5 fruit fly cellular contexts compared by ENCODE assay signal in the genomic region with DNA sequence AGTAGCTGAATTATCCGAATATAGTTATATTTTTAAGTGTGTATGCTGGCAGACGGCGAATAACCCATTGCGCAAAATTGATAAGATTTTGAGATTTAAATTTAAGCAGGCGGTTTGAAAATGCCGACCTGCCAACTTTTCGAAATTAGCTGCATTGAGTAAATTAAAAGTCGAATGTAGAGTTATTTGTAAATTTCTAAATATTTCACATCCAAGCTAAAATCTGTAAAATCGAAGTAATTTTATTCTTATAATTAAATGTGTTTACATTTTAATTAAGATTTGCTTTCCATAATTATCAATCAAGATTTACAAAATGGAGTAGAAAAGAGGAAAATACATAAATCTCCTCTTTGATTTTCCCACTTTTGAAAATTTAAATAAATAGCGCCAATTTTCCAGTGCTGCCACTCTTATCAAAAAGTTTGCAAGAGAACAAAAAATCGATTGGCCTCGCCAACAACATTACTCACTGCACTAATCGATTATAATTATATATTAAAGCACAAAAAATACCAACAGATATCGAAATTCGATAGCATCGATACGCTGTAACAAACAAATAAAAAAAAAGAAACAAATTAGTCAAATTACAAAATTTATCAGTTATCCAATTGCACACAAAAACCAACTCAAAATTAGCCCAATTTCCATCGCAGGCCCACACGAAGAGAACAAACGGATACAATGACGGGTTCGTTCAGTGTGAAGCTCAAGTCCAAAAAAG.
TF ChIP-seq lines count a peak whose summit lies in the region.

A gene (plus strand): TSS at position 168 of the 727 bp plus-strand sequence.

- TF ChIP-seq CTCF in whole organism, embryonic (GFP tag; optimal IDR thresholded peaks at IDR 0.05; lab: Kevin White, UChicago): peak; percentile 63

TF ChIP-seq in whole organism, adult, 20 proteins besides CTCF, POLR2A, EP300 and RAD21:
- TF ChIP-seq CG7045 (GFP tag; optimal IDR thresholded peaks at IDR 0.05; lab: Kevin White, UChicago) (no peak), Hr96 (GFP tag; optimal IDR thresholded peaks at IDR 0.05; lab: Kevin White, UChicago) (no peak), tj (GFP tag; optimal IDR thresholded peaks at IDR 0.05; lab: Kevin White, UChicago) (peak; percentile 6), cic (GFP tag; optimal IDR thresholded peaks at IDR 0.05; lab: Kevin White, UChicago) (peak; percentile 35), CG14711 (tag; optimal IDR thresholded peaks at IDR 0.05; lab: Kevin White, UChicago) (peak; percentile 4), toe (GFP tag; optimal IDR thresholded peaks at IDR 0.05; lab: Kevin White, UChicago) (peak; percentile 47), kay (GFP tag; lab: Kevin White, UChicago; ENCODE audit: borderline replicate concordance) (peak; percentile 82), bab1 (GFP tag; optimal IDR thresholded peaks at IDR 0.05; lab: Kevin White, UChicago) (peak; percentile 33)

TF ChIP-seq in whole organism, embryonic, 481 proteins besides CTCF, POLR2A, EP300 and RAD21 (continues in another document):
- no peak for TF ChIP-seq CG10543 (GFP tag; optimal IDR thresholded peaks at IDR 0.05; lab: Kevin White, UChicago)
- TF ChIP-seq CG17829 (tag; optimal IDR thresholded peaks at IDR 0.05; lab: Kevin White, UChicago): peak; percentile 37
- no peak for TF ChIP-seq Eip74EF (GFP tag; optimal IDR thresholded peaks at IDR 0.05; lab: Kevin White, UChicago)
- TF ChIP-seq tap (tag; optimal IDR thresholded peaks at IDR 0.05; lab: Kevin White, UChicago): no peak
- TF ChIP-seq CG16813 (GFP tag; IDR thresholded peaks at IDR 0.05; lab: Robert Waterston, UW; ENCODE audit: partially characterized antibody): peak; percentile 64
- peak; percentile 21 for TF ChIP-seq lbe (GFP tag; optimal IDR thresholded peaks at IDR 0.05; lab: Kevin White, UChicago)
- TF ChIP-seq CG15601 (tag; optimal IDR thresholded peaks at IDR 0.05; lab: Kevin White, UChicago): peak; percentile 47
- TF ChIP-seq MBD-R2 (GFP tag; IDR thresholded peaks at IDR 0.05; lab: Robert Waterston, UW): peak; percentile 49
- TF ChIP-seq CG5245 (GFP tag; optimal IDR thresholded peaks at IDR 0.05; lab: Kevin White, UChicago): no peak
- TF ChIP-seq nerfin-2 (GFP tag; IDR thresholded peaks at IDR 0.05; lab: Robert Waterston, UW; ENCODE audit: partially characterized antibody): peak; percentile 69; the same call in 1 of the 2 replicates
- peak; percentile 18 for TF ChIP-seq gem (tag; optimal IDR thresholded peaks at IDR 0.05; lab: Kevin White, UChicago)
- peak; percentile 40 for TF ChIP-seq CG8924 (tag; optimal IDR thresholded peaks at IDR 0.05; lab: Kevin White, UChicago)
- TF ChIP-seq CG4617 (GFP tag; optimal IDR thresholded peaks at IDR 0.05; lab: Kevin White, UChicago; ENCODE audit: borderline replicate concordance): peak; percentile 66
- TF ChIP-seq shn (GFP tag; optimal IDR thresholded peaks at IDR 0.05; lab: Kevin White, UChicago): no peak
- TF ChIP-seq CG11456 (GFP tag; IDR thresholded peaks at IDR 0.05; lab: Robert Waterston, UW): no peak
- TF ChIP-seq exex (tag; optimal IDR thresholded peaks at IDR 0.05; lab: Kevin White, UChicago): peak; percentile 16
- TF ChIP-seq bbx (GFP tag; IDR thresholded peaks at IDR 0.05; lab: Robert Waterston, UW; ENCODE audit: partially characterized antibody): peak; percentile 67

TF ChIP-seq in whole organism, prepupa, 60 proteins besides CTCF, POLR2A, EP300 and RAD21 (continues in another document):
- peak; percentile 10 for TF ChIP-seq Sox14 (GFP tag; optimal IDR thresholded peaks at IDR 0.05; lab: Kevin White, UChicago)
- TF ChIP-seq CG3919 (GFP tag; optimal IDR thresholded peaks at IDR 0.05; lab: Kevin White, UChicago): no peak
- TF ChIP-seq Ets96B (tag; optimal IDR thresholded peaks at IDR 0.05; lab: Kevin White, UChicago): no peak
- TF ChIP-seq Gug (GFP tag; IDR thresholded peaks at IDR 0.05; lab: Robert Waterston, UW): no peak
- TF ChIP-seq eg (GFP tag; IDR thresholded peaks at IDR 0.05; lab: Robert Waterston, UW): no peak; the same call in 2 of the 3 replicates
- no peak for TF ChIP-seq CG11762 (GFP tag; optimal IDR thresholded peaks at IDR 0.05; lab: Kevin White, UChicago; ENCODE audit: insufficient read depth)
- TF ChIP-seq fkh (GFP tag; optimal IDR thresholded peaks at IDR 0.05; lab: Kevin White, UChicago): peak; percentile 65
- TF ChIP-seq OdsH (GFP tag; optimal IDR thresholded peaks at IDR 0.05; lab: Kevin White, UChicago): no peak
- no peak for TF ChIP-seq Sox102F (GFP tag; optimal IDR thresholded peaks at IDR 0.05; lab: Kevin White, UChicago)
- no peak for TF ChIP-seq Lpt (GFP tag; optimal IDR thresholded peaks at IDR 0.05; lab: Kevin White, UChicago)
- no peak for TF ChIP-seq acj6 (GFP tag; optimal IDR thresholded peaks at IDR 0.05; lab: Kevin White, UChicago)
- no peak; the same call in 1 of the 2 replicates for TF ChIP-seq CG15336 (GFP tag; IDR thresholded peaks at IDR 0.05; lab: Robert Waterston, UW)
- TF ChIP-seq CG31627 (GFP tag; optimal IDR thresholded peaks at IDR 0.05; lab: Kevin White, UChicago): no peak
- no peak for TF ChIP-seq fd59A (GFP tag; optimal IDR thresholded peaks at IDR 0.05; lab: Kevin White, UChicago)
- no peak for TF ChIP-seq CG3032 (tag; optimal IDR thresholded peaks at IDR 0.05; lab: Kevin White, UChicago)
- no peak for TF ChIP-seq CG1621 (tag; optimal IDR thresholded peaks at IDR 0.05; lab: Kevin White, UChicago)
- TF ChIP-seq Eip75B (GFP tag; optimal IDR thresholded peaks at IDR 0.05; lab: Kevin White, UChicago): no peak
- TF ChIP-seq lz (GFP tag; optimal IDR thresholded peaks at IDR 0.05; lab: Kevin White, UChicago): no peak
- peak; percentile 54 for TF ChIP-seq Eip78C (GFP tag; lab: Kevin White, UChicago)
- no peak for TF ChIP-seq net (GFP tag; optimal IDR thresholded peaks at IDR 0.05; lab: Kevin White, UChicago)

TF ChIP-seq in whole organism, pupa, 21 proteins besides CTCF, POLR2A, EP300 and RAD21:
- peak; percentile 8; the same call in 1 of the 2 replicates for TF ChIP-seq CG32121 (GFP tag; IDR thresholded peaks at IDR 0.05; lab: Robert Waterston, UW)
- TF ChIP-seq Ets98B (GFP tag; IDR thresholded peaks at IDR 0.05; lab: Robert Waterston, UW): peak; percentile 19; the same call in 1 of the 2 replicates
- 0 out of 2 replicates have a peak, but pooled peaks have one; percentile 12 for TF ChIP-seq CG12605 (GFP tag; IDR thresholded peaks at IDR 0.05; lab: Robert Waterston, UW)
- no peak for TF ChIP-seq CG15710 (tag; optimal IDR thresholded peaks at IDR 0.05; lab: Kevin White, UChicago)
- peak; percentile 88 for TF ChIP-seq EcR (GFP tag; optimal IDR thresholded peaks at IDR 0.05; lab: Kevin White, UChicago)
- TF ChIP-seq gl (tag; optimal IDR thresholded peaks at IDR 0.05; lab: Kevin White, UChicago): peak; percentile 33
TF ChIP-seq in whole organism, pupa: peak in this region for 5.

TF ChIP-seq in whole organism, wandering third instar larva, 38 proteins besides CTCF, POLR2A, EP300 and RAD21:
- TF ChIP-seq dsf (GFP tag; optimal IDR thresholded peaks at IDR 0.05; lab: Kevin White, UChicago; ENCODE audit: borderline replicate concordance) (no peak), Myc (optimal IDR thresholded peaks at IDR 0.05; lab: Kevin White, UChicago) (no peak), HLH106 (tag; optimal IDR thresholded peaks at IDR 0.05; lab: Kevin White, UChicago) (no peak), Hr83 (GFP tag; optimal IDR thresholded peaks at IDR 0.05; lab: Kevin White, UChicago; ENCODE audit: poor library complexity, severe bottlenecking) (no peak), fru (GFP tag; optimal IDR thresholded peaks at IDR 0.05; lab: Kevin White, UChicago) (peak; percentile 1), Sp1 (GFP tag; optimal IDR thresholded peaks at IDR 0.05; lab: Kevin White, UChicago) (no peak), sage (GFP tag; optimal IDR thresholded peaks at IDR 0.05; lab: Kevin White, UChicago) (peak; percentile 28), Jra (GFP tag; optimal IDR thresholded peaks at IDR 0.05; lab: Kevin White, UChicago) (peak; percentile 0)
